Worm (Caenorhabditis elegans) whole organism, L1 larva: Measurements from ENCODE around the gene lelo-1.
A peak's percentile ranks its signal among the peaks of the same experiment; 100 is the strongest.

ENCODE experiments used
- ama-1 ChIP-seq: fragments of 150-350 bp; optimal IDR thresholded peaks from 2 replicates; lab custom pipeline; 2014
- blmp-1 ChIP-seq: fragments of 150-350 bp; optimal IDR thresholded peaks from 2 replicates; lab custom pipeline; 2014; ENCODE audit warnings: missing biosample characterization, missing genetic modification characterization
- egl-27 ChIP-seq, 2 experiments: fragments of 150-350 bp in 1 of 2; sonication (generic microtip); optimal IDR thresholded peaks; 3 replicates each; lab custom pipeline; 2017 to 2018; ENCODE audit warnings: missing biosample characterization in 2 of 2, missing genetic modification characterization in 2 of 2, missing genetic modification reagents in 2 of 2
- elt-2 ChIP-seq: sonication (generic microtip); optimal IDR thresholded peaks from 2 replicates; lab custom pipeline; 2016; ENCODE audit warnings: missing genetic modification characterization, mild to moderate bottlenecking, inconsistent platforms, missing compliant biosample characterization, missing genetic modification reagents
- elt-3 ChIP-seq, 6 experiments: fragments of 150-350 bp in 1 of 6; sonication (generic microtip); optimal IDR thresholded peaks; 2 replicates each; lab custom pipeline; 2017 to 2018; ENCODE audit warnings: missing biosample characterization in 6 of 6, missing genetic modification characterization in 6 of 6, inconsistent platforms in 1 of 6
- jun-1 ChIP-seq: fragments of 150-350 bp; optimal IDR thresholded peaks from 2 replicates; lab custom pipeline; 2014; ENCODE audit warnings: missing biosample characterization, missing genetic modification reagents, missing genetic modification characterization
- lin-14 ChIP-seq: fragments of 200-800 bp; sonication (Bioruptor generic); optimal IDR thresholded peaks from 2 replicates; lab custom pipeline; 2018; ENCODE audit warnings: mild to moderate bottlenecking, missing genetic modification characterization, moderate library complexity, missing compliant biosample characterization
- lin-15B ChIP-seq: fragments of 150-350 bp; sonication (generic microtip); optimal IDR thresholded peaks from 3 replicates; lab custom pipeline; 2014; ENCODE audit warnings: missing biosample characterization, missing genetic modification characterization
- nhr-71 ChIP-seq: sonication (generic microtip); optimal IDR thresholded peaks from 2 replicates; lab custom pipeline; 2016; ENCODE audit warnings: mild to moderate bottlenecking, missing genetic modification characterization, moderate library complexity, missing compliant biosample characterization
- pag-3 ChIP-seq: sonication (generic microtip); optimal IDR thresholded peaks from 2 replicates; lab custom pipeline; 2017; ENCODE audit warnings: missing genetic modification characterization, mild to moderate bottlenecking, missing compliant biosample characterization, antibody characterized with exemption, borderline replicate concordance; ENCODE audit not compliant: insufficient read depth
- skn-1 ChIP-seq: fragments of 150-350 bp; optimal IDR thresholded peaks from 2 replicates; lab custom pipeline; 2014; ENCODE audit warnings: missing biosample characterization, missing genetic modification characterization
- unc-130 ChIP-seq: fragments of 150-350 bp; optimal IDR thresholded peaks from 2 replicates; lab custom pipeline; 2017; ENCODE audit warnings: missing biosample characterization, missing genetic modification characterization, inconsistent platforms
- unc-62 ChIP-seq: fragments of 150-350 bp; optimal IDR thresholded peaks from 2 replicates; lab custom pipeline; 2014; ENCODE audit warnings: missing biosample characterization, missing genetic modification reagents, missing genetic modification characterization

- TF ChIP-seq blmp-1 (tag; lab: Kevin White, UChicago) = no peak
- TF ChIP-seq elt-3 (tag; optimal IDR thresholded peaks at IDR 0.05; lab: Kevin White, UChicago) = no peak
- TF ChIP-seq pag-3 (tag; lab: Kevin White, UChicago) = no peak
- TF ChIP-seq ama-1 (lab: Kevin White, UChicago) = no peak
- TF ChIP-seq lin-15B (tag; lab: Kevin White, UChicago) = no peak
- TF ChIP-seq unc-130 (tag; lab: Kevin White, UChicago) = no peak
- no peak for TF ChIP-seq nhr-71 (tag; lab: Kevin White, UChicago)
- TF ChIP-seq egl-27 (tag; optimal IDR thresholded peaks at IDR 0.05; lab: Kevin White, UChicago) = no peak
- TF ChIP-seq elt-2 (tag; lab: Kevin White, UChicago) = no peak
- TF ChIP-seq skn-1 (tag; lab: Kevin White, UChicago) = no peak
- no peak for TF ChIP-seq jun-1 (tag; lab: Kevin White, UChicago)
- TF ChIP-seq lin-14 = peak; percentile 36
- no peak for TF ChIP-seq unc-62
Observed at ce11 chrII:6226995-6227394, 19.2 kb upstream of the lelo-1 start, which contains the start of gene srsy-2.
